Worm (Caenorhabditis elegans): Measurements from ENCODE around the gene sap-140.

DNA sequence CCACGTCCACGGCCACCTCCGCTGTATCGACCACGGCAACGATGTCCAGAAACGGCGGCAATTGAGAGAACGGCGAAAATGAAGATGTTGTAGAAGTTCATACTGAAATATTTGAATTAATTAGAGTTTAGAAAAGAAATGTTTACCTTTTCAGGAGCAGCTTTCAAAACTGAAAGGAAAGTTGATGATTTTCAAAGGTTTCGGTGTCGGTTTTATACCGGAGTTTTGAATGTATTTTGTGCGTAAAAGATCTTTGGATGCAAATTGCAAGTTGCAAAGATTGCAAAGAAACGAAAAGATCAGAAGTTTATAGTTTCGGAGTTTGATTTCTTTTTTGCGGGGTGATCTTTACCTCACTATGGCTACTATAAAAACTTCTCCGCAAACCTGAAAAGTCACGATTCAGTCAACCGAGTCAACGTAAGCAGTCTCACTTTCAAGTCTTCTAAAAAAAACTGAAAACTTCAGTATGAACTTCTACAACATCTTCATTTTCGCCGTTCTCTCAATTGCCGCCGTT, 40.6 kb upstream of the sap-140 start, which contains the start of the genes fipr-19 and fipr-18:
- TF ChIP-seq him-1 (tag; optimal IDR thresholded peaks at IDR 0.05) = no peak
- no peak for TF ChIP-seq dao-5 (tag; optimal IDR thresholded peaks at IDR 0.05)
- TF ChIP-seq W03F9.2 (tag; optimal IDR thresholded peaks at IDR 0.05) = no peak
